Worm (Caenorhabditis elegans) whole organism, L4/young adult: Measurements from ENCODE around the gene kcc-1.

Experiments used
- W03F9.2 ChIP-seq: fragments of 150-350 bp; optimal IDR thresholded peaks from 2 replicates; lab custom pipeline; 2014; ENCODE audit warnings: missing biosample characterization, missing genetic modification characterization
- dao-5 ChIP-seq: sonication (generic microtip); optimal IDR thresholded peaks from 2 replicates; lab custom pipeline; 2016; ENCODE audit warnings: missing genotype, missing genetic modification characterization, moderate library complexity, missing compliant biosample characterization
- him-1 ChIP-seq: sonication (generic microtip); optimal IDR thresholded peaks from 2 replicates; lab custom pipeline; 2016; ENCODE audit warnings: missing genotype, missing genetic modification reagents, missing genetic modification characterization, missing compliant biosample characterization

kcc-1 gene

DNA sequence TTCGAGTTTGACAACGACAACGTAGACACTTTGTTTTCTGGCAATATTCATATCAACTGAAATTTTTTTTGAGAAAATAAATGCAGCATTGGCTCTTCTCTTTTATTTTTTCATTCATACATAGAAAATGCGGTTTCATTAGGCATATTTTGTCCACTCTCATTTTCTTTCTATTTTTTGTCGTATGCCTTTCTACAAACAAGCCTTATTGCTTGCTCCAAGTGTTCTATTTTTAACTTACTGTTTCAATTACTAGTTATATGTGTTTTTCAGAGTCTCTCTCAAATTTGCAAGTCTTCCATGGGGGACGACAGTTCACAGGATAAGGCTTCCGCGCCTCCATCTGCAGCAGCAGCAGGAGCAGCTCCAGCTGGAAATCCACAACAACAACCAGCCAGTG is at the start of gene kcc-1:
Gene kcc-1, plus strand, starts transcription at position 301 of the 400 bp plus-strand sequence.
- TF ChIP-seq dao-5 (tag; lab: Kevin White, UChicago) (no peak), W03F9.2 (tag; lab: Kevin White, UChicago) (no peak), him-1 (tag; lab: Kevin White, UChicago) (no peak)

DNA sequence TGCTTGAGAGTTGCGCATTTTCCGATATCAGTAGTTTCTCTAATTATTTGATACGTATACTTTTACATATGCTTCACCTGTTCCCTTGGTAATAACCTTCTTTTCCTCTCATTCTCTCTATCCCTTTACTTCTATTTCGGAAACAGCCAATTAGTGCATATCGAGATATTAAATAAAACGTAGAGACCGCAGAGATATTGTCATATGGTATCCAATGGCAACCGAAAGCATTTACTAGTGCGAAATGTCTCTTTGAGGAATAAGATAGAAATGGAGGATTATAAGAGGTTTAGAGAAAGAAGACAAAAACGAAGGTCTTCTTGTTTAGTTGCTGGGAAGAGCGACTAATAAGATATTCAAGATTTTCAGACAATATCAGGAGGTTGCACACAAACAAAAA is 49.7 kb upstream of the kcc-1 start, which contains the start of gene maph-9:
Gene maph-9, plus strand, starts transcription at position 273 of the 400 bp plus-strand sequence.
- TF ChIP-seq him-1 (tag; lab: Kevin White, UChicago) (no peak), W03F9.2 (tag; lab: Kevin White, UChicago) (no peak), dao-5 (tag; lab: Kevin White, UChicago) (no peak)

DNA sequence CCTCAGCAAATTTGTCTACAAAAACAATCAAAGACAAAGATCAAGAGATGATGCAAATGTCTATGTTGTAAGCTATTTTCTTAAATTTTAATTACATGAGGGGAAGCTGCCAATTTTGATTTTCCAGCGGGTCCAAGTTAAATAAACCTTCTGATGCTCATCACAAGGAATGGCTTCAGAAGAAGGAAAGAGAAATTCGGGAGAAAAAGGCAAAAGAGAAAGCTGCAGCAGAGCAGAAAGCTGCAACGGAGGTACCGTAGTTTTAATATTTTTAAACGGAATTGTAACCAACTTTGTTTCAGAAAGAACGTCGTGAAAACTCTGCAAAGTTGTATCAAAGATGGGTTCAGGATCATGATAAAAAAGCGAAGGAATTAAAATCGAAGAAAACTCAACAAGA is 47.9 kb upstream of the kcc-1 start:
- TF ChIP-seq W03F9.2 (tag; lab: Kevin White, UChicago): no peak
- no peak for TF ChIP-seq dao-5 (tag; lab: Kevin White, UChicago)
- TF ChIP-seq him-1 (tag; lab: Kevin White, UChicago): no peak

DNA sequence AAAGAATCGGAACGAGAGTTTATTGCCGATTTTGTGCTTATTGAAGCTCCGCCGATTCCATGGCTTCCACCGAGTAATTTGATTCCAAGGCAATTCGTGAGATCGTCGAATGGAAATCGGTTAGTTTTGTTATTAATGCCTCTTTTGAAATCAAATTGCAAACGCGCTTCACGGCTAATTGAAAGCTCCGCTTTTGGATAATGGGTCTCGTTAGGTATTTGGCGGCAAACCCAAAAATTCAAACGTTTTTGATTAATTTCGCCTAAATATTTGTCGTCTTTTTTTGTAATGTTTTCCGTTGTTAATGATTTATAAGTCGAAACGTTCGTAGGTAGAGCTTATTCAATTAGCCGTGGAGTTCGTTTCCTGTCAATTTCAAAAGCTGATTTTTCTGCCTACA is 46.5 kb upstream of the kcc-1 start:
- TF ChIP-seq him-1 (tag; lab: Kevin White, UChicago): no peak
- TF ChIP-seq W03F9.2 (tag; lab: Kevin White, UChicago): no peak
- TF ChIP-seq dao-5 (tag; lab: Kevin White, UChicago): no peak

DNA sequence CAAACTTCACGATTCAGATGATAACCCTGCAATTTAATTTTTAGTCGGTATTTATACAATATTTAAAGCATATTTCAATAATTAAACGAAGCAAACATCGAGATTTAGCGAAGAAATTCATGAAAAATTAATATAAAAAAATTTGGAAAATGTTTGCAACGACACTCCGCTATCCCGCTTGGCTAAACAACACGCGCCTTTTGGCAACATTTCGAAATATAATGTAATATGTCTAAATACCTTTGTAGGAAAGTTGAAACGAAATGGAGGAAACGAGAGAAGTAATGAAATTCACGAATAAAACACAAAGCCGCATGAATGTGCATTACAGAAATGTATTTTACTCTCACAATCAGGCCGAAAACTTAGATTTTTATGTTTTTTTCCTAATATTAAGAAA is 40.3 kb upstream of the kcc-1 start, which contains the start of gene rpc-1:
Gene rpc-1, minus strand, starts transcription at position 26 of the 400 bp plus-strand sequence.
- TF ChIP-seq him-1 (tag; lab: Kevin White, UChicago): no peak
- no peak for TF ChIP-seq W03F9.2 (tag; lab: Kevin White, UChicago)
- no peak for TF ChIP-seq dao-5 (tag; lab: Kevin White, UChicago)

DNA sequence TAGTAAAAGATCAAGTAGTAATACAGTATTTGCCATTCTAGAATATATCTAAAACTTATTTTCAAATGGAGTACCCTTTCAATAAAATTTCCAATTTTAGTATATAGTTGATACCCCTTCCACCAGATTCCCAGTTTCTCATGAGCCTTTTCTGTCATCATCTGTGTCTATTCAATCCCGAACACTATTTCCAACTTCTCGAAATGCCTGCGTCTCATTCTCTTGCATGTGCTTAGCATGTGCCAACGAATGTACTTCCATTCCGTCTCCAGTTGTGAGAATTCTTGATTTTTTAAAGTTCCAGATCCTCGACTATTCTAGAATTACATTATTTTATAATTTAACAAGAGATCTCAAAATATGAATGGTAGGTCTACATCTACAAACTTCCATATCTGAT is 39.5 kb upstream of the kcc-1 start, which contains the start of gene C42D4.18:
Gene C42D4.18, plus strand, starts transcription at position 231 of the 400 bp plus-strand sequence.
- no peak for TF ChIP-seq him-1 (tag; lab: Kevin White, UChicago)
- no peak for TF ChIP-seq dao-5 (tag; lab: Kevin White, UChicago)
- TF ChIP-seq W03F9.2 (tag; lab: Kevin White, UChicago): no peak

DNA sequence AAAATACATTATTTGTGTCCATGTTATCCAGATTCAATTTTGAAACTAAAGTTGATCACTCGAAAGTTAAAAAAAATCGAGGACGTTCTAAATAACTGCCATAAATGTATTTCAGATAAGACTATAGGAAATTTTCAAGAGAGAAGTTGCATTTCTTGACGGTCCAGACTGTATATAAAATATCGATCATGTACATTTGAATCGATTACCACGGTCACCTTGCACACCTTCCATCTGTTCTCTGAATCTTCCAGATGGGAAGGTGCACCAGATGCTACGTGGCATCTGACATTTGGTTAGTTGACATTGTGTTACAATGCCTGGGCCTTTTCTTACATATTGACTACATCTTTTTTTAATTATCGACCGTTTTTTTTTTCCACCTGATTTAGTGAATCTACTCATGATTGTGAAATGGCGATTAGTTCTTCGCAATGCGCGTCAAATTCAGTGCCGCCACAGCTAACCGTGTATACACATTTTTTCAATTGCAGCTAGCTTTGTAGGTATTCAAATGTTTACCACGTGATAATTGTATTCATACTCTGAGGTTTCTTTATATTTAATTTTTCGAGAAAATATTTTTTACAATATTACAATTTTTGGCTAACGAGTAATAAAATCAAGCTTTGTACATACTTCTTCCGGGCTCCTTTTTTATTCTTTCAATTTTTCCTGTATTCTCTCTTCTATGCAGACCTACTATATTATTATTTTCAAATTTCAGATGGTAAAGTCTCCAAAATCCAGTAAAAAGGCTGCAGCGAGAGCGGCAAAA is 37.9 kb upstream of the kcc-1 start, which contains the start of gene skr-16:
Gene skr-16, plus strand, starts transcription at position 728 of the 778 bp plus-strand sequence.
- no peak for TF ChIP-seq him-1 (tag; lab: Kevin White, UChicago)
- TF ChIP-seq W03F9.2 (tag; lab: Kevin White, UChicago): no peak

DNA sequence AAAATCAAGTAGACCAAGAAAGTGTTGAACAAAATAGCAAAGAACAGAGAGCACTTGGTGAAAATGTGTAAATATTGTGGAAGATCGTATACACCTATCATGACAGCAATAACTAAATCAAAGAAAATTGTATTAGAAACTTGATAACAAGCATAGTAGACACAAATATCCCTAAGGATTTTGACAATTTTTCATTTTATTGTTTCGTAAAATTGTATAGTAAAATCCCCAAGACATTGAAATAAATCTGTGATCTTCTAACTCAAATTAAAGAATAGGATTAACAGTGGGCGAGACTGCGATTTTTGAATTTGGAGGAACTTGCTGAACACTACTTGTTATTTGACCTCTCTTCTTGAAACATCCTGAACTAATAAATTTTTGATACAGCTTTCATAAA is 34.8 kb upstream of the kcc-1 start, which contains the start of gene str-220:
Gene str-220, minus strand, starts transcription at position 101 of the 400 bp plus-strand sequence.
- TF ChIP-seq him-1 (tag; lab: Kevin White, UChicago) (no peak), dao-5 (tag; lab: Kevin White, UChicago) (no peak), W03F9.2 (tag; lab: Kevin White, UChicago) (no peak)

DNA sequence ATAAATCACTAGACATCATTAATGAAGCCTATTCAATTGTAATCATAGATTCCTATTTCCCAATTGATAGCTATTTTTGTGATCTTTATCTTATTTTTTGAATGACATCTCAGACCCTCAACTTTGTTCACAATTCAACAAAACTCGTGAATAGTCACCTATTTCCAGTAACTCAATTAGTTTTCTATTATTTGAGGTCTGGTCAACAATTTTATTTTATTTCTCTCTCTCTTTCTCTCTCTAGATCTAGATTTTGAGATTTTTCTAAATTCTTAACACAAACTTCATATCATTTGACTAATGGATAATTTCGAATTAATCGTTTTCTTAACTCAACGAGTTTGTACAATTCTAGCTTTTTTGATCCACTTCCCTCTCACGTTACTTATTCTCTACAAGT is 32.6 kb upstream of the kcc-1 start, which contains the start of gene str-1:
Gene str-1, plus strand, starts transcription at position 301 of the 400 bp plus-strand sequence.
- no peak for TF ChIP-seq dao-5 (tag; lab: Kevin White, UChicago)
- TF ChIP-seq him-1 (tag; lab: Kevin White, UChicago): no peak
- TF ChIP-seq W03F9.2 (tag; lab: Kevin White, UChicago): no peak

DNA sequence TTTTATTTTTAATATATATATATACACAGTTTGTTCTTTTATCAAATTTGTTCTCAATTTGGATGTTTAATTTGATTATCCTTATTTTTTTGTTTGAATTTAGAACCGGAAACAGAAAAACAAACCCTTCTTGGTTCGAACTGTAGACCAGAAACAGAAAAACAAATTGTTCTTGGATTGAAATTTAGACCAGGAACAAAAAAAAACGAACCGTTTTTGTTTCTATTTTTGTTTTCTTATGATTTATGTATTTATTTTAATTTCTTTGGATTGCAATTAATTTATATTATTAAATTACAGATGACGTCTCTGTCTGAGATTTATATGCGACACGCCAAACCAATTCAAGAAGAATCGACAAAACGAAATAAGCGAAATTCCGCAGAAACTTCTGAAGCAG is 30.7 kb upstream of the kcc-1 start, which contains the start of gene C42D4.19:
Gene C42D4.19, plus strand, starts transcription at position 301 of the 400 bp plus-strand sequence.
- no peak for TF ChIP-seq W03F9.2 (tag; lab: Kevin White, UChicago)
- no peak for TF ChIP-seq him-1 (tag; lab: Kevin White, UChicago)
- no peak for TF ChIP-seq dao-5 (tag; lab: Kevin White, UChicago)

DNA sequence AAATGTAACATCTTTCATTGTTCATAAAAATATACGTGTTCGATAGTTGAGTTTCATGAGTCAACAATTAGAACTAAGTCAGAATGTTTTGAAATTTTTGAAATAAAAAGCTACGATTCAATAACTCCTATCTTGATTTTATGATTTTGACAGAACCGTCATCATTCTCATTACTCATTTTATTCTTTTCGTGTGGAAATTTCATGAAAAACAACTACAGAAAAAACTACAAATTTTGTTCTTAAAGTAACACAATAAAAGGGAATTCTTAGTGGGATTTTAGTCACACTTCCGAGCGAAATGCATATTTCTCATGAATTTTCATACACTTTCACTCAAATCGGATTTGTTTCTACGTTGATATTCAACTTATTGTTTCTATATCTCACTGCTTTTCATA is 29.2 kb upstream of the kcc-1 start, which contains the start of gene str-44:
Gene str-44, plus strand, starts transcription at position 301 of the 400 bp plus-strand sequence.
- TF ChIP-seq dao-5 (tag; lab: Kevin White, UChicago) (no peak), him-1 (tag; lab: Kevin White, UChicago) (no peak), W03F9.2 (tag; lab: Kevin White, UChicago) (no peak)

DNA sequence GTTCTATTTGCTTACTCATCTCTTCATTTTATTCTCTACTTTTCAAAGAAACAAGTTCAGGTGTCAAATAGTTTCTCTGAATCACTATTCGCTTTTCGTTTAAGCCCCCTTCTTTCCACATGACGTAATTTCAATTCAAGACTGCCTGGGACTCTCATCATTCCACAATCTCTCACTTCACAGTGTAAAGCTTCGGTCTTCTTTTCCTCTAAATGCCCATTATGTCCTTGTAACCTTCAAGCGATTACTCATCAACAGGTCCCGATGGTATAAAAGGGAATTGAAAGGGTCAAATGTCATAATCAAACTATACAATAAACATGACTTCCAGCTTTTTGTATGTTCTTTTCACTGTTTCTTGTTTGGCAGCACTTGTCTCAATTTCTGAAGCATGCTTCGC is 27.1 kb upstream of the kcc-1 start, which contains the start of gene C42D4.3:
Gene C42D4.3, plus strand, starts transcription at position 298 of the 400 bp plus-strand sequence.
- TF ChIP-seq W03F9.2 (tag; lab: Kevin White, UChicago): no peak
- TF ChIP-seq dao-5 (tag; lab: Kevin White, UChicago): no peak
- no peak for TF ChIP-seq him-1 (tag; lab: Kevin White, UChicago)

DNA sequence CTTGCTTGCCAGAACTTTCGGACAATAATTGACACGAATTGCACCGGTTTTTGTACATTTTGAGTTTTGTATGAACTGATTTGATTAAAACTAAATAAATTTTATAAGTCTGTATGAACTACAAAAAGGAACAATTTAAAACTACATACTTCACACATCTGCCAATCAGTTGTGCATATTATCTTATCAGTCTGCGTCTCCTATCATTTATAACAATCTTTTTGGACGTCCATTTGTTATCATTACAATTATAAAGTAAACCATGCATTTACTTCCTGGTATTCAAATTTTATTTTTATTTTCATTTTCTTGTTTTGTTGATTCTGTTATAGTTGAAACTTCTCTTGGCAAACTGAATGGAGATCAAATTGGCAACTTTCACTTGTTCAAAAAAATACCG is 25.8 kb upstream of the kcc-1 start, which contains the start of gene cest-10:
Gene cest-10, plus strand, starts transcription at position 254 of the 400 bp plus-strand sequence.
- TF ChIP-seq W03F9.2 (tag; lab: Kevin White, UChicago): peak; percentile 6
- TF ChIP-seq him-1 (tag; lab: Kevin White, UChicago): no peak
- no peak for TF ChIP-seq dao-5 (tag; lab: Kevin White, UChicago)
